Worm (Caenorhabditis elegans) whole organism, young adult: ENCODE results near the gene C50H11.8.

Experiments
- B0261.1 ChIP-seq: sonication (generic microtip); optimal IDR thresholded peaks from 2 replicates; lab custom pipeline; 2016; ENCODE audit warnings: mild to moderate bottlenecking, missing genetic modification characterization, moderate library complexity, missing compliant biosample characterization
- C17E4.6 ChIP-seq: fragments of 200-800 bp; sonication (Bioruptor generic); IDR thresholded peaks from 2 replicates; pipeline ENCODE4 v1.3.6; 2022; ENCODE audit warnings: missing genetic modification reagents, missing genetic modification characterization, missing compliant biosample characterization
- F39B2.1 ChIP-seq: fragments of 200-800 bp; sonication (Bioruptor generic); IDR thresholded peaks from 2 replicates; pipeline ENCODE4 v1.3.6; 2022; ENCODE audit warnings: missing genetic modification reagents, missing genetic modification characterization, missing compliant biosample characterization
- F52B5.7 ChIP-seq: sonication (generic microtip); optimal IDR thresholded peaks from 2 replicates; lab custom pipeline; 2016; ENCODE audit warnings: mild to moderate bottlenecking, missing genetic modification characterization, missing compliant biosample characterization
- F55B11.4 ChIP-seq: sonication (generic microtip); optimal IDR thresholded peaks from 2 replicates; lab custom pipeline; 2016; ENCODE audit warnings: missing compliant biosample characterization, missing genetic modification characterization, borderline replicate concordance; ENCODE audit not compliant: insufficient read depth
- T26A5.8 ChIP-seq: sonication (generic microtip); optimal IDR thresholded peaks from 2 replicates; lab custom pipeline; 2016; ENCODE audit warnings: missing genetic modification characterization, missing compliant biosample characterization
- Y53F4B.3 ChIP-seq: fragments of 200-800 bp; sonication (Bioruptor generic); IDR thresholded peaks from 2 replicates; pipeline ENCODE4 v1.3.6; 2022; ENCODE audit warnings: missing genetic modification reagents, missing genetic modification characterization, missing compliant biosample characterization
- Y53G8AR.9 ChIP-seq: fragments of 200-800 bp; sonication (Bioruptor generic); conservative IDR thresholded peaks from 2 replicates; pipeline ENCODE4 v1.3.6; 2022; ENCODE audit warnings: missing genetic modification reagents, missing genetic modification characterization, missing compliant biosample characterization
- Y79H2A.3 ChIP-seq: fragments of 200-800 bp; sonication (Bioruptor generic); conservative IDR thresholded peaks from 2 replicates; pipeline ENCODE4 v1.3.6; 2022; ENCODE audit warnings: missing genetic modification reagents, missing genetic modification characterization, missing compliant biosample characterization
- ZK185.1 ChIP-seq: sonication (generic microtip); optimal IDR thresholded peaks from 2 replicates; lab custom pipeline; 2016; ENCODE audit warnings: mild to moderate bottlenecking, missing genetic modification characterization, missing compliant biosample characterization; ENCODE audit not compliant: poor library complexity, severe bottlenecking
- aptf-3 ChIP-seq: fragments of 200-800 bp; sonication (Bioruptor generic); IDR thresholded peaks from 2 replicates; pipeline ENCODE4 v1.3.6; 2022; ENCODE audit warnings: missing genetic modification characterization, missing compliant biosample characterization
- ccch-3 ChIP-seq: fragments of 200-800 bp; sonication (Bioruptor generic); optimal IDR thresholded peaks from 2 replicates; lab custom pipeline; 2018; ENCODE audit warnings: mild to moderate bottlenecking, missing genetic modification characterization, missing compliant biosample characterization
- cebp-1 ChIP-seq, 2 experiments: fragments of 200-800 bp in 1 of 2; sonication (Bioruptor generic) in 1 of 2; sonication (generic microtip) in 1 of 2; IDR thresholded peaks in 1 of 2; optimal IDR thresholded peaks in 1 of 2; 2 replicates each; pipeline versions ENCODE4 v1.3.6 to Lab custom; 2017 to 2022; ENCODE audit warnings: missing compliant biosample characterization in 2 of 2, missing genetic modification characterization in 2 of 2, mild to moderate bottlenecking in 1 of 2, missing genetic modification reagents in 1 of 2, moderate library complexity in 1 of 2
- ceh-91 ChIP-seq: fragments of 200-800 bp; sonication (Bioruptor generic); IDR thresholded peaks from 2 replicates; pipeline ENCODE4 v1.3.6; 2022; ENCODE audit warnings: missing genetic modification reagents, missing genetic modification characterization, missing compliant biosample characterization
- die-1 ChIP-seq: sonication (generic microtip); optimal IDR thresholded peaks from 2 replicates; lab custom pipeline; 2016; ENCODE audit warnings: missing genotype, mild to moderate bottlenecking, missing genetic modification characterization, missing compliant biosample characterization
- dpff-1 ChIP-seq: sonication (generic microtip); optimal IDR thresholded peaks from 2 replicates; lab custom pipeline; 2017; ENCODE audit warnings: mild to moderate bottlenecking, missing genetic modification characterization, missing compliant biosample characterization
- efl-1 ChIP-seq: fragments of 150-350 bp; optimal IDR thresholded peaks from 2 replicates; lab custom pipeline; 2014; ENCODE audit warnings: missing biosample characterization, missing genetic modification reagents, missing genetic modification characterization
- egl-44 ChIP-seq: fragments of 200-800 bp; sonication (Bioruptor generic); IDR thresholded peaks from 2 replicates; pipeline ENCODE4 v1.3.6; 2022; ENCODE audit warnings: missing genetic modification reagents, missing genetic modification characterization, missing compliant biosample characterization
- ets-4 ChIP-seq: fragments of 200-800 bp; sonication (Bioruptor generic); optimal IDR thresholded peaks from 2 replicates; lab custom pipeline; 2018; ENCODE audit warnings: mild to moderate bottlenecking, missing genetic modification characterization, missing compliant biosample characterization
- him-1 ChIP-seq: sonication (generic microtip); optimal IDR thresholded peaks from 2 replicates; lab custom pipeline; 2016; ENCODE audit warnings: missing genotype, missing genetic modification reagents, missing genetic modification characterization, missing compliant biosample characterization
- hlh-12 ChIP-seq: sonication (generic microtip); optimal IDR thresholded peaks from 2 replicates; lab custom pipeline; 2016; ENCODE audit warnings: missing genetic modification characterization, missing compliant biosample characterization
- hlh-26 ChIP-seq: fragments of 200-800 bp; sonication (Bioruptor generic); conservative IDR thresholded peaks from 2 replicates; pipeline ENCODE4 v1.3.6; 2022; ENCODE audit warnings: missing genetic modification reagents, missing genetic modification characterization, missing compliant biosample characterization
- lag-1 ChIP-seq: fragments of 200-800 bp; sonication (Bioruptor generic); IDR thresholded peaks from 2 replicates; pipeline ENCODE4 v1.3.6; 2022; ENCODE audit warnings: missing genetic modification reagents, missing genetic modification characterization, missing compliant biosample characterization
- lin-35 ChIP-seq, 3 experiments: fragments of 150-350 bp in 2 of 3; sonication (generic microtip) in 1 of 3; optimal IDR thresholded peaks; 2 replicates each; lab custom pipeline; 2014 to 2018; ENCODE audit warnings: missing biosample characterization in 3 of 3, missing genetic modification characterization in 3 of 3, missing genetic modification reagents in 3 of 3
- lsy-27 ChIP-seq: sonication (generic microtip); optimal IDR thresholded peaks from 2 replicates; lab custom pipeline; 2017; ENCODE audit warnings: missing genetic modification characterization, mild to moderate bottlenecking, missing compliant biosample characterization, antibody characterized with exemption, missing genotype, borderline replicate concordance; ENCODE audit not compliant: insufficient read depth
- madf-8 ChIP-seq: fragments of 200-800 bp; sonication (Bioruptor generic); conservative IDR thresholded peaks from 2 replicates; pipeline ENCODE4 v1.3.6; 2022; ENCODE audit warnings: missing genetic modification reagents, missing genetic modification characterization, missing compliant biosample characterization
- mxl-1 ChIP-seq: sonication (generic microtip); optimal IDR thresholded peaks from 2 replicates; lab custom pipeline; 2016; ENCODE audit warnings: missing genetic modification characterization, missing compliant biosample characterization
- nfya-2 ChIP-seq: fragments of 200-800 bp; sonication (Bioruptor generic); IDR thresholded peaks from 2 replicates; pipeline ENCODE4 v1.3.6; 2022; ENCODE audit warnings: missing genetic modification reagents, missing genetic modification characterization, missing compliant biosample characterization
- nfyb-1 ChIP-seq: fragments of 200-800 bp; sonication (Bioruptor generic); IDR thresholded peaks from 2 replicates; pipeline ENCODE4 v1.3.6; 2022; ENCODE audit warnings: missing genetic modification reagents, missing genetic modification characterization, missing compliant biosample characterization
- pha-4 ChIP-seq: fragments of 150-350 bp; sonication (generic microtip); optimal IDR thresholded peaks from 2 replicates; lab custom pipeline; 2014; ENCODE audit warnings: missing biosample characterization, missing genetic modification reagents, missing genetic modification characterization
- rec-8 ChIP-seq, 2 experiments: sonication (generic microtip); optimal IDR thresholded peaks; 2 replicates each; lab custom pipeline; 2016; ENCODE audit warnings: mild to moderate bottlenecking in 2 of 2, missing genetic modification characterization in 2 of 2, missing genetic modification reagents in 2 of 2, missing genotype in 2 of 2, missing biosample characterization in 1 of 2, missing compliant biosample characterization in 1 of 2, moderate library complexity in 1 of 2
- snpc-1.3 ChIP-seq: sonication (generic microtip); optimal IDR thresholded peaks from 2 replicates; lab custom pipeline; 2017; ENCODE audit warnings: missing genetic modification characterization, mild to moderate bottlenecking, missing compliant biosample characterization, antibody characterized with exemption, moderate library complexity, missing genotype, missing genetic modification reagents; ENCODE audit not compliant: insufficient read depth
- snpc-3.4 ChIP-seq: sonication (generic microtip); optimal IDR thresholded peaks from 2 replicates; lab custom pipeline; 2017; ENCODE audit warnings: missing genetic modification characterization, mild to moderate bottlenecking, missing compliant biosample characterization, antibody characterized with exemption, moderate library complexity, missing genotype, missing genetic modification reagents
- tbx-9 ChIP-seq: sonication (generic microtip); optimal IDR thresholded peaks from 2 replicates; lab custom pipeline; 2016; ENCODE audit warnings: borderline replicate concordance, missing genetic modification characterization, inconsistent platforms, missing compliant biosample characterization
- xnd-1 ChIP-seq: sonication (generic microtip); optimal IDR thresholded peaks from 2 replicates; lab custom pipeline; 2016; ENCODE audit warnings: missing genotype, missing genetic modification reagents, missing genetic modification characterization, missing compliant biosample characterization
- ztf-22 ChIP-seq: fragments of 200-800 bp; sonication (Bioruptor generic); optimal IDR thresholded peaks from 2 replicates; lab custom pipeline; 2018; ENCODE audit warnings: mild to moderate bottlenecking, missing genetic modification characterization, moderate library complexity, missing compliant biosample characterization
- ztf-26 ChIP-seq: sonication (generic microtip); optimal IDR thresholded peaks from 2 replicates; lab custom pipeline; 2017; ENCODE audit warnings: missing genetic modification characterization, missing compliant biosample characterization
- ztf-28 ChIP-seq: fragments of 200-800 bp; sonication (Bioruptor generic); IDR thresholded peaks from 2 replicates; pipeline ENCODE4 v1.3.6; 2022; ENCODE audit warnings: missing genetic modification reagents, missing genetic modification characterization, missing compliant biosample characterization

Gene C50H11.8

DNA sequence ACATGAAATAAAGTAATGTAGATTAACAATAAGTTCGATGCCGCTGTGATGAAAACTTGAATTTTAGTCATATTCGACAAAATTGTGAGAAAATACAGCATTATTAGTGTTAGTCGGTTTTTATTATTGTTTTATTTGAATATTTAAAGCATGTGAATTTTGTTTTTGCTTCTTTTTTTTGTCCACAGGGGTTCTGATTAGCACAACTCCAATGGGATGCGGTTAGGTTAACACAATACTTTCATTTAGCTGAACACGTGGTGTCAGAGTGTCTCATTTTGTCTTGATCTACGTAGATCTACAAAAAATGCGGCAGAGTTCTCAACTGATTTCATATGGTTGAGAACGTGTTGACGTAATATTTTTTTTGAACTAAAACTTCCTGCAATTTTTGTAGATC lies 14.7 kb downstream of the C50H11.8 start, which contains the start of gene str-40:
str-40 (minus strand) TSS at position 101 of the 400 bp plus-strand sequence.
- no peak for TF ChIP-seq aptf-3 (GFP tag; lab: Robert Waterston, UW)
- no peak for TF ChIP-seq pha-4 (tag; lab: Kevin White, UChicago)
- TF ChIP-seq, all 124 proteins: peak for 0

ce11 chrV:3071548-3071947 lies 17.2 kb downstream of the C50H11.8 start, which contains the start of gene C50H11.13:
Gene C50H11.13 (minus strand): TSS chrV:3071648.
- TF ChIP-seq egl-44 (GFP tag; lab: Robert Waterston, UW) (no peak), ZK185.1 (tag; lab: Kevin White, UChicago) (no peak), efl-1 (no peak), ceh-91 (GFP tag; lab: Robert Waterston, UW) (no peak), ets-4 (GFP tag; lab: Kevin White, UChicago) (no peak)

DNA sequence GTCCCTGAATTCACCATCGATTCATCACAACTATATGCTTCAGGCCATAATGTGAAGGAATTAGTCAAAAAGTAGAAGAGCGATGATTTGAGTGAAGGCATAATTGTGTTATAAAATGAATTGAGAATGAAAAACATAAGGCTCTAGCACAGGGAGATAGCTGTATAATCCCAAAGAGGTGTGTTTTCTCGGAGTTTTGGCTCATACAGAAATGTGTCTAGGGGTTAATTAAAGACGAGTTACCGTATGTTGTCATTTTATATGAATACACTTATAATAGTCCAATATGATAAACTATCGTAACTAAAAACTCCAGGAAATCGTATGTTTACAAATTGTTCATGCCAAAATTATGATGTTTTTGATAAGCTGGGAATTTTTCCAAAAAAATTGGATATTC lies 26.4 kb downstream of the C50H11.8 start, which contains the start of gene srt-5:
srt-5 (minus strand) TSS at position 101 of the 400 bp plus-strand sequence.
- TF ChIP-seq lag-1 (GFP tag; lab: Robert Waterston, UW) (no peak), Y79H2A.3 (GFP tag; lab: Robert Waterston, UW) (no peak), mxl-1 (tag; lab: Kevin White, UChicago) (no peak), ccch-3 (no peak), nfya-2 (GFP tag; lab: Robert Waterston, UW) (no peak), snpc-1.3 (tag; lab: Kevin White, UChicago) (no peak), ztf-22 (GFP tag; lab: Kevin White, UChicago) (no peak), rec-8 (tag; optimal IDR thresholded peaks at IDR 0.05; lab: Kevin White, UChicago) (no peak), F52B5.7 (tag; lab: Kevin White, UChicago) (no peak), tbx-9 (no peak), lin-35 (GFP tag; optimal IDR thresholded peaks at IDR 0.05; lab: Kevin White, UChicago) (no peak), nfyb-1 (no peak), madf-8 (GFP tag; lab: Robert Waterston, UW) (no peak)

ce11 chrV:3081471-3081870 lies 27.1 kb downstream of the C50H11.8 start, which contains the start of gene srt-7:
Gene srt-7 (plus strand): TSS chrV:3081771.
- TF ChIP-seq hlh-12 (no peak), Y53F4B.3 (GFP tag; lab: Robert Waterston, UW) (no peak), F55B11.4 (tag; lab: Kevin White, UChicago) (no peak), T26A5.8 (tag; lab: Kevin White, UChicago) (no peak), ztf-28 (GFP tag; lab: Robert Waterston, UW) (no peak), snpc-3.4 (tag; lab: Kevin White, UChicago) (no peak), hlh-26 (GFP tag; lab: Robert Waterston, UW) (no peak), him-1 (tag; lab: Kevin White, UChicago) (no peak), Y53G8AR.9 (GFP tag; lab: Robert Waterston, UW) (no peak), dpff-1 (tag; lab: Kevin White, UChicago) (no peak)

DNA sequence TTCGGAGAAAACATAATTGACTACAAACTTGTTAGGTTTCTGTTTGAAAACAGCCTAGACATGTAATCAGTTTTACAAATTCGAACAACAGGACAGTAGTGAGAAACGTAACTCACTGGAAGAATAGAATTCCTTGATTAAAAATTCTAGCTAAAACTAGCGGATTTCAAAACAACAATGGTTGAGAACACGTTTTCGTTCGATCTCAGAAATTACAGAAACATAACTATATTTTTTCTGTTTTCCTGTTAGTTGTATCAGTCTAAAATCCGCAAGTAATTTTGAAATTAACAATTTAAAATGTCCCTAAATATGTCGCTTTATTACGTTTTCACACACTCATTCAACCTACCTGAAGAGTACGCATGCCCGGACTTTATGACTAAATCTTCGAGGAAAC lies 31.9 kb downstream of the C50H11.8 start, which contains the start of gene srt-8:
srt-8 (plus strand) TSS at position 301 of the 400 bp plus-strand sequence.
- TF ChIP-seq ztf-26 (tag; lab: Kevin White, UChicago) (no peak), C17E4.6 (GFP tag; lab: Robert Waterston, UW) (no peak), die-1 (tag; lab: Kevin White, UChicago) (no peak), lsy-27 (tag; lab: Kevin White, UChicago) (no peak), F39B2.1 (GFP tag; lab: Robert Waterston, UW) (no peak), xnd-1 (tag; lab: Kevin White, UChicago) (no peak), B0261.1 (no peak), snpc-3.4 (tag; lab: Kevin White, UChicago) (no peak), cebp-1 (GFP tag; IDR thresholded peaks at IDR 0.05; lab: Robert Waterston, UW) (no peak), cebp-1 (tag; optimal IDR thresholded peaks at IDR 0.05; lab: Kevin White, UChicago) (no peak)
